Fruit fly (Drosophila melanogaster): ENCODE results near the gene Tsen34.

Gene Tsen34

dm6 chr3L:14759984-14760626 lies 1.5 kb downstream of the Tsen34 start (continued):
- TF ChIP-seq Gug (GFP tag; IDR thresholded peaks at IDR 0.05) (peak; percentile 45; the same call in 1 of the 2 replicates), CG9139 (GFP tag; optimal IDR thresholded peaks at IDR 0.05) (no peak), CG16779 (tag; optimal IDR thresholded peaks at IDR 0.05) (no peak), CG6163 (GFP tag; IDR thresholded peaks at IDR 0.05) (no peak; the same call in 2 of the 3 replicates), CG11902 (GFP tag; optimal IDR thresholded peaks at IDR 0.05) (no peak), fd59A (GFP tag; optimal IDR thresholded peaks at IDR 0.05) (no peak), CG6854 (GFP tag; optimal IDR thresholded peaks at IDR 0.05) (no peak), OdsH (GFP tag; optimal IDR thresholded peaks at IDR 0.05) (peak; percentile 57), Met (GFP tag; optimal IDR thresholded peaks at IDR 0.05) (peak; percentile 72), salr (GFP tag; optimal IDR thresholded peaks at IDR 0.05) (no peak), Ets96B (tag; optimal IDR thresholded peaks at IDR 0.05) (peak; percentile 6), CG6792 (GFP tag; optimal IDR thresholded peaks at IDR 0.05) (peak; percentile 43), CG4318 (GFP tag; optimal IDR thresholded peaks at IDR 0.05) (no peak), Sox15 (GFP tag; optimal IDR thresholded peaks at IDR 0.05) (no peak), ss (GFP tag; optimal IDR thresholded peaks at IDR 0.05) (no peak), CG11294 (GFP tag; IDR thresholded peaks at IDR 0.05) (peak; percentile 9; the same call in 1 of the 2 replicates), svp (GFP tag) (peak; percentile 90), CG3032 (tag; optimal IDR thresholded peaks at IDR 0.05) (no peak), achi (GFP tag; optimal IDR thresholded peaks at IDR 0.05) (peak; percentile 29), CG8319 (GFP tag; optimal IDR thresholded peaks at IDR 0.05) (no peak), CG6808 (GFP tag; optimal IDR thresholded peaks at IDR 0.05) (no peak), CG31627 (GFP tag; optimal IDR thresholded peaks at IDR 0.05) (peak; percentile 59), CG8119 (GFP tag; IDR thresholded peaks at IDR 0.05) (peak; percentile 63; the same call in 2 of the 3 replicates)

dm6 chr3L:14759097-14759795 lies 2.4 kb downstream of the Tsen34 start:
- TF ChIP-seq CG16779 (tag; optimal IDR thresholded peaks at IDR 0.05) (peak; percentile 99), CG7368 (GFP tag; optimal IDR thresholded peaks at IDR 0.05) (peak; percentile 99), Ets96B (tag; optimal IDR thresholded peaks at IDR 0.05) (peak; percentile 100), spab (GFP tag; optimal IDR thresholded peaks at IDR 0.05) (peak; percentile 100), CG3032 (tag; optimal IDR thresholded peaks at IDR 0.05) (peak; percentile 100), Ets21C (GFP tag; optimal IDR thresholded peaks at IDR 0.05) (peak; percentile 99), CG8119 (GFP tag; IDR thresholded peaks at IDR 0.05) (peak; percentile 100), Smox (GFP tag; optimal IDR thresholded peaks at IDR 0.05) (peak; percentile 99), fd85E (GFP tag; optimal IDR thresholded peaks at IDR 0.05) (peak; percentile 98), eg (GFP tag; IDR thresholded peaks at IDR 0.05) (peak; percentile 100), CG6276 (GFP tag; optimal IDR thresholded peaks at IDR 0.05) (peak; percentile 100), Eip75B (GFP tag; optimal IDR thresholded peaks at IDR 0.05) (peak; percentile 100), Hr38 (GFP tag; optimal IDR thresholded peaks at IDR 0.05) (peak; percentile 84), CG6163 (GFP tag; IDR thresholded peaks at IDR 0.05) (peak; percentile 99), Sox15 (GFP tag; optimal IDR thresholded peaks at IDR 0.05) (peak; percentile 99), Blimp-1 (GFP tag; optimal IDR thresholded peaks at IDR 0.05) (peak; percentile 97), fd59A (GFP tag; optimal IDR thresholded peaks at IDR 0.05) (peak; percentile 99), esn (GFP tag; optimal IDR thresholded peaks at IDR 0.05) (peak; percentile 100), CG10669 (GFP tag; optimal IDR thresholded peaks at IDR 0.05) (peak; percentile 99), CG8632 (GFP tag; optimal IDR thresholded peaks at IDR 0.05) (peak; percentile 99), Gug (GFP tag; IDR thresholded peaks at IDR 0.05) (peak; percentile 100), acj6 (GFP tag; optimal IDR thresholded peaks at IDR 0.05) (peak; percentile 100), fkh (GFP tag; optimal IDR thresholded peaks at IDR 0.05) (peak; percentile 99), ss (GFP tag; optimal IDR thresholded peaks at IDR 0.05) (peak; percentile 99 to 100), CG11294 (GFP tag; IDR thresholded peaks at IDR 0.05) (peak; percentile 100), net (GFP tag; optimal IDR thresholded peaks at IDR 0.05) (peak; percentile 100), dsx (GFP tag; optimal IDR thresholded peaks at IDR 0.05; ENCODE audit: poor library complexity, severe bottlenecking) (peak; percentile 99), cyc (GFP tag; optimal IDR thresholded peaks at IDR 0.05) (peak; percentile 99), CG4318 (GFP tag; optimal IDR thresholded peaks at IDR 0.05) (peak; percentile 100), pdm3 (GFP tag; optimal IDR thresholded peaks at IDR 0.05) (peak; percentile 100), Eip78C (GFP tag) (peak; percentile 100), CG6854 (GFP tag; optimal IDR thresholded peaks at IDR 0.05) (peak; percentile 99), topi (GFP tag; optimal IDR thresholded peaks at IDR 0.05) (peak; percentile 99), Lpt (GFP tag; optimal IDR thresholded peaks at IDR 0.05) (peak; percentile 100), CG1621 (tag; optimal IDR thresholded peaks at IDR 0.05) (peak; percentile 99)
